Fruit fly (Drosophila melanogaster) whole organism, prepupa: Measurements from ENCODE around the gene CG6602.

Experiments used
- Blimp-1 ChIP-seq: fragments of 200-800 bp; sonication (Bioruptor generic); optimal IDR thresholded peaks from 3 replicates; lab custom pipeline; 2017; ENCODE audit warnings: missing biosample characterization, missing genetic modification characterization, mild to moderate bottlenecking, moderate library complexity, missing genetic modification reagents
- CG32006 ChIP-seq: fragments of 200-800 bp; sonication (Bioruptor generic); optimal IDR thresholded peaks from 3 replicates; lab custom pipeline; 2017; ENCODE audit warnings: missing biosample characterization, mild to moderate bottlenecking, missing genetic modification characterization
- CG6163 ChIP-seq: fragments of 200-800 bp; sonication (Bioruptor generic); IDR thresholded peaks from 3 replicates; pipeline ENCODE4 v1.3.6; 2022; ENCODE audit warnings: missing biosample characterization, missing genetic modification characterization
- CG7368 ChIP-seq: fragments of 200-800 bp; sonication (Bioruptor generic); optimal IDR thresholded peaks from 3 replicates; lab custom pipeline; 2016; ENCODE audit warnings: missing biosample characterization, missing genetic modification characterization
- Eip75B ChIP-seq: fragments of 200-800 bp; sonication (Bioruptor generic); optimal IDR thresholded peaks from 3 replicates; lab custom pipeline; 2016; ENCODE audit warnings: missing biosample characterization, missing genetic modification characterization
- Eip78C ChIP-seq: fragments of 200-800 bp; sonication (Bioruptor generic); peaks from one replicate; lab custom pipeline; 2016; ENCODE audit warnings: missing biosample characterization, missing genetic modification characterization
- OdsH ChIP-seq: fragments of 200-800 bp; sonication (Bioruptor generic); optimal IDR thresholded peaks from 3 replicates; lab custom pipeline; 2016; ENCODE audit warnings: missing biosample characterization, missing genetic modification characterization
- Sox102F ChIP-seq: fragments of 200-800 bp; sonication (Bioruptor generic); optimal IDR thresholded peaks from 2 replicates; lab custom pipeline; 2016; ENCODE audit warnings: missing biosample characterization, mild to moderate bottlenecking, missing genetic modification characterization
- Sox15 ChIP-seq: fragments of 200-800 bp; sonication (Bioruptor generic); optimal IDR thresholded peaks from 3 replicates; lab custom pipeline; 2016; ENCODE audit warnings: missing biosample characterization, missing genetic modification characterization
- cyc ChIP-seq: fragments of 200-800 bp; sonication (Bioruptor generic); optimal IDR thresholded peaks from 3 replicates; lab custom pipeline; 2016; ENCODE audit warnings: missing biosample characterization, missing genetic modification characterization
- eg ChIP-seq: fragments of 200-800 bp; sonication (Bioruptor generic); IDR thresholded peaks from 3 replicates; pipeline ENCODE4 v1.3.6; 2022; ENCODE audit warnings: missing biosample characterization, missing genetic modification characterization
- fkh ChIP-seq: fragments of 200-800 bp; sonication (Bioruptor generic); optimal IDR thresholded peaks from 3 replicates; lab custom pipeline; 2017; ENCODE audit warnings: missing biosample characterization, mild to moderate bottlenecking, missing genetic modification characterization, moderate library complexity
- svp ChIP-seq: fragments of 200-800 bp; sonication (Bioruptor generic); peaks from one replicate; lab custom pipeline; 2016; ENCODE audit warnings: missing biosample characterization, missing genetic modification characterization

DNA sequence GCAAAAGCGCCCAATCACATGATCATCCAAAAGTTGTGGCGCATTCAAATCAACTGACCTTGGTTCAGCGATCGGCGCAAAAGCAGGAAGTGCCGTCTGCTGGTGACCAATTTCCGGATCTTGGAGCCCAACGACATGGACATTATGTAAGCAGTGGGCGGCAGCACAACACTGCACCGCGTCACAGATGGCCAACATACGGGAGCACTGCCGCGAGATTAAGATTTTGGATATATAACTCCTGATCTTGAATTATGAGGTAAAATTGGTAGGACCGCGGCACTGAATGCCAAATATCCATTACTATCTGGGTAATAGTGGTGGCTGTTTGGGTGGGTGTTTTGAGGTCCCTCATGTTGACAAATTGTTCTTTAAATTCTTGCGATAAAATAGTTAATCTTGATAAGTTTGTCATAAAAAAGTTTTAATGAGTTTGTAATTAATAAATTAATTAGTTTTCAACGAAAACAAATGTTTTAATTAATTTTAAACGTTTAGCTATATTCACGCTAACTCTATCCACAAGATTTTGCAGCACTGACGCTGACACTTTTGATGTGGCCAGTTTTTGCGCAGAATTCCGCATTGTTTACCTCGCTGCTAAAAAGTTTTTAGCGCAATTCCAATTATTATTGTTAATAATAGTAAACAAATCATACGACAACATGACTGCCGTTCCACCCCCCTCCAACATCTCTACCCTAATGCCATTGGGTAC, 3.2 kb downstream of the CG6602 start, which contains the start of the genes CG13295 and CG6610:
- TF ChIP-seq Eip75B (GFP tag; lab: Kevin White, UChicago) (peak; percentile 47), CG32006 (peak; percentile 58), Eip78C (peak; percentile 88), cyc (GFP tag; lab: Kevin White, UChicago) (peak; percentile 46), OdsH (GFP tag; lab: Kevin White, UChicago) (no peak), CG6163 (peak; percentile 36; the same call in 1 of the 3 replicates), svp (GFP tag; lab: Kevin White, UChicago) (no peak), fkh (GFP tag; lab: Kevin White, UChicago) (peak; percentile 84), Sox15 (peak; percentile 7), eg (peak; percentile 45; the same call in 2 of the 3 replicates), Blimp-1 (GFP tag; lab: Kevin White, UChicago) (no peak), CG7368 (GFP tag; lab: Kevin White, UChicago) (no peak), Sox102F (GFP tag; lab: Kevin White, UChicago) (peak; percentile 9)
